Worm (Caenorhabditis elegans) whole organism, L4 larva: ENCODE measurements around the gene F59E11.6.

Source experiments
- F10B5.3 ChIP-seq: sonication (generic microtip); optimal IDR thresholded peaks from 2 replicates; lab custom pipeline; 2016; ENCODE audit warnings: mild to moderate bottlenecking, missing genetic modification characterization, missing compliant biosample characterization
- F44E2.7 ChIP-seq: fragments of 200-800 bp; sonication (Bioruptor generic); IDR thresholded peaks from 2 replicates; pipeline ENCODE4 v2.1.2; 2022; ENCODE audit warnings: missing genetic modification characterization, missing compliant biosample characterization
- F49E8.2 ChIP-seq: sonication (generic microtip); optimal IDR thresholded peaks from 2 replicates; lab custom pipeline; 2016; ENCODE audit warnings: missing compliant biosample characterization, mild to moderate bottlenecking, missing genetic modification characterization, borderline replicate concordance
- R02D3.7 ChIP-seq: fragments of 150-350 bp; sonication (generic microtip); optimal IDR thresholded peaks from 3 replicates; lab custom pipeline; 2014; ENCODE audit warnings: missing biosample characterization, missing genetic modification characterization
- T26A8.4 ChIP-seq: fragments of 200-800 bp; sonication (Bioruptor generic); IDR thresholded peaks from 2 replicates; pipeline ENCODE4 v1.3.6; 2022; ENCODE audit warnings: missing genetic modification characterization, missing compliant biosample characterization
- Y105C5A.15 ChIP-seq: fragments of 200-800 bp; sonication (Bioruptor generic); IDR thresholded peaks from 2 replicates; pipeline ENCODE4 v1.3.6; 2022; ENCODE audit warnings: missing genetic modification characterization, missing compliant biosample characterization
- Y75B8A.6 ChIP-seq: fragments of 200-800 bp; sonication (Bioruptor generic); IDR thresholded peaks from 2 replicates; pipeline ENCODE4 v1.3.6; 2022; ENCODE audit warnings: missing genetic modification reagents, missing genetic modification characterization, missing compliant biosample characterization
- ZK337.2 ChIP-seq: fragments of 200-800 bp; sonication (Bioruptor generic); IDR thresholded peaks from 2 replicates; pipeline ENCODE4 v1.3.6; 2022; ENCODE audit warnings: missing genetic modification reagents, missing genetic modification characterization, missing compliant biosample characterization
- ZK546.5 ChIP-seq, 2 experiments: sonication (generic microtip); optimal IDR thresholded peaks; 2 replicates each; lab custom pipeline; 2017; ENCODE audit warnings: missing biosample characterization in 2 of 2, missing genetic modification characterization in 2 of 2
- aly-2 ChIP-seq: sonication (generic microtip); optimal IDR thresholded peaks from 2 replicates; lab custom pipeline; 2018; ENCODE audit warnings: missing biosample characterization, missing genetic modification characterization
- attf-4 ChIP-seq: sonication (generic microtip); optimal IDR thresholded peaks from 3 replicates; lab custom pipeline; 2017; ENCODE audit warnings: missing biosample characterization, missing genetic modification characterization
- ceh-44 ChIP-seq: fragments of 200-800 bp; sonication (Bioruptor generic); IDR thresholded peaks from 2 replicates; pipeline ENCODE4 v1.3.6; 2022; ENCODE audit warnings: missing genetic modification reagents, missing genetic modification characterization, missing compliant biosample characterization
- cey-2 ChIP-seq: sonication (generic microtip); optimal IDR thresholded peaks from 3 replicates; lab custom pipeline; 2017; ENCODE audit warnings: missing genetic modification characterization, mild to moderate bottlenecking, missing compliant biosample characterization, antibody characterized with exemption, borderline replicate concordance; ENCODE audit not compliant: insufficient read depth
- daf-16 ChIP-seq, 3 experiments: sonication (generic microtip); optimal IDR thresholded peaks; 2 replicates each; lab custom pipeline; 2016 to 2017; ENCODE audit warnings: missing genetic modification characterization in 3 of 3, missing genetic modification reagents in 3 of 3, mild to moderate bottlenecking in 2 of 3, missing compliant biosample characterization in 2 of 3, missing biosample characterization in 1 of 3, moderate library complexity in 1 of 3
- duxl-1 ChIP-seq: sonication (generic microtip); optimal IDR thresholded peaks from 2 replicates; lab custom pipeline; 2016; ENCODE audit warnings: mild to moderate bottlenecking, missing genetic modification characterization, moderate library complexity, missing compliant biosample characterization; ENCODE audit not compliant: poor library complexity
- dve-1 ChIP-seq: sonication (generic microtip); optimal IDR thresholded peaks from 2 replicates; lab custom pipeline; 2017; ENCODE audit warnings: antibody characterized with exemption, mild to moderate bottlenecking, missing genetic modification characterization, missing compliant biosample characterization; ENCODE audit not compliant: insufficient read depth
- hif-1 ChIP-seq, 2 experiments: sonication (generic microtip); optimal IDR thresholded peaks; 2 replicates each; lab custom pipeline; 2016 to 2017; ENCODE audit warnings: missing compliant biosample characterization in 2 of 2, missing genetic modification characterization in 2 of 2, missing genetic modification reagents in 2 of 2, missing genotype in 2 of 2, mild to moderate bottlenecking in 1 of 2
- lin-15B ChIP-seq: fragments of 150-350 bp; sonication (generic microtip); optimal IDR thresholded peaks from 3 replicates; lab custom pipeline; 2014; ENCODE audit warnings: missing biosample characterization, missing genetic modification characterization
- lin-38 ChIP-seq: fragments of 200-800 bp; sonication (Bioruptor generic); IDR thresholded peaks from 2 replicates; pipeline ENCODE4 v1.3.6; 2022; ENCODE audit warnings: missing genetic modification reagents, missing genetic modification characterization, missing compliant biosample characterization
- mxl-2 ChIP-seq: fragments of 200-800 bp; sonication (Bioruptor generic); conservative IDR thresholded peaks from 2 replicates; pipeline ENCODE4 v1.3.6; 2022; ENCODE audit warnings: missing genetic modification reagents, missing genetic modification characterization, missing compliant biosample characterization
- nhr-11 ChIP-seq: fragments of 150-350 bp; optimal IDR thresholded peaks from 2 replicates; lab custom pipeline; 2014; ENCODE audit warnings: missing biosample characterization, missing genetic modification characterization
- nhr-25 ChIP-seq: sonication (generic microtip); optimal IDR thresholded peaks from 2 replicates; lab custom pipeline; 2017; ENCODE audit warnings: missing genetic modification characterization, mild to moderate bottlenecking, missing compliant biosample characterization, antibody characterized with exemption, moderate library complexity, borderline replicate concordance; ENCODE audit not compliant: insufficient read depth
- nhr-48 ChIP-seq: sonication (generic microtip); optimal IDR thresholded peaks from 2 replicates; lab custom pipeline; 2016; ENCODE audit warnings: mild to moderate bottlenecking, missing genetic modification characterization, missing compliant biosample characterization
- nhr-77 ChIP-seq: fragments of 150-350 bp; optimal IDR thresholded peaks from 2 replicates; lab custom pipeline; 2014; ENCODE audit warnings: missing biosample characterization, missing genetic modification characterization
- pha-4 ChIP-seq, 2 experiments: fragments of 150-350 bp in 1 of 2; fragments of 200-800 bp in 1 of 2; sonication (Bioruptor generic) in 1 of 2; IDR thresholded peaks in 1 of 2; optimal IDR thresholded peaks in 1 of 2; 2 replicates each; pipeline versions ENCODE4 v1.3.6 to Lab custom; 2014 to 2022; ENCODE audit warnings: missing genetic modification characterization in 2 of 2, missing genetic modification reagents in 2 of 2, missing biosample characterization in 1 of 2, missing compliant biosample characterization in 1 of 2
- pqm-1 ChIP-seq: sonication (generic microtip); optimal IDR thresholded peaks from 2 replicates; lab custom pipeline; 2017; ENCODE audit warnings: missing biosample characterization, missing genetic modification characterization
- sdz-12 ChIP-seq: fragments of 200-800 bp; sonication (Bioruptor generic); optimal IDR thresholded peaks from 2 replicates; lab custom pipeline; 2018; ENCODE audit warnings: mild to moderate bottlenecking, missing genetic modification characterization, missing compliant biosample characterization
- spr-1 ChIP-seq: sonication (generic microtip); optimal IDR thresholded peaks from 2 replicates; lab custom pipeline; 2016; ENCODE audit warnings: mild to moderate bottlenecking, missing genetic modification characterization, missing compliant biosample characterization
- spr-3 ChIP-seq: fragments of 200-800 bp; sonication (Bioruptor generic); optimal IDR thresholded peaks from 2 replicates; lab custom pipeline; 2018; ENCODE audit warnings: mild to moderate bottlenecking, missing genetic modification characterization, missing compliant biosample characterization
- unc-62 ChIP-seq, 3 experiments: fragments of 150-350 bp in 1 of 3; sonication (generic microtip); optimal IDR thresholded peaks in 2 of 3; peaks in 1 of 3; 1 replicate in 1 of 3; 2 replicates in 2 of 3; lab custom pipeline; 2014 to 2017; ENCODE audit warnings: missing biosample characterization in 3 of 3, missing genetic modification characterization in 3 of 3, missing genetic modification reagents in 3 of 3, missing genotype in 1 of 3
- zag-1 ChIP-seq: fragments of 150-350 bp; optimal IDR thresholded peaks from 2 replicates; lab custom pipeline; 2014; ENCODE audit warnings: missing biosample characterization, missing genetic modification characterization
- zip-11 ChIP-seq: fragments of 200-800 bp; sonication (Bioruptor generic); IDR thresholded peaks from 2 replicates; pipeline ENCODE4 v1.3.6; 2022; ENCODE audit warnings: missing genetic modification characterization, missing compliant biosample characterization

Gene F59E11.6

ce11 chrV:9018871-9019270 is 27.3 kb downstream of the F59E11.6 start:
- peak in 1 of 2 experiments; percentile 97 for TF ChIP-seq unc-62 (GFP tag; optimal IDR thresholded peaks at IDR 0.05 in 1 of 2; lab: Kevin White, UChicago)
- no peak for TF ChIP-seq unc-62 (tag; optimal IDR thresholded peaks at IDR 0.05; lab: Kevin White, UChicago)
- no peak for TF ChIP-seq duxl-1 (tag; lab: Kevin White, UChicago)
- TF ChIP-seq, all 104 proteins: peak for 1

- no peak for TF ChIP-seq sdz-12 (GFP tag; lab: Kevin White, UChicago)
- no peak for TF ChIP-seq daf-16 (GFP tag; optimal IDR thresholded peaks at IDR 0.05; lab: Kevin White, UChicago)
- no peak for TF ChIP-seq daf-16 (tag; optimal IDR thresholded peaks at IDR 0.05; lab: Kevin White, UChicago)
- TF ChIP-seq mxl-2 (GFP tag; lab: Robert Waterston, UW), result no peak
- TF ChIP-seq zag-1, result no peak
- TF ChIP-seq F49E8.2 (tag; lab: Kevin White, UChicago), result no peak
- TF ChIP-seq spr-3 (GFP tag; lab: Kevin White, UChicago), result no peak
- no peak for TF ChIP-seq zip-11
- TF ChIP-seq nhr-48 (tag; lab: Kevin White, UChicago), result no peak
- TF ChIP-seq Y75B8A.6 (GFP tag; lab: Robert Waterston, UW), result no peak
- TF ChIP-seq attf-4, result no peak
- no peak for TF ChIP-seq Y105C5A.15 (GFP tag; lab: Robert Waterston, UW)
- TF ChIP-seq pqm-1 (tag; lab: Kevin White, UChicago), result no peak
- no peak for TF ChIP-seq F44E2.7
- no peak for TF ChIP-seq pha-4 (GFP tag; IDR thresholded peaks at IDR 0.05; lab: Robert Waterston, UW)
- no peak for TF ChIP-seq pha-4 (tag; optimal IDR thresholded peaks at IDR 0.05; lab: Kevin White, UChicago)
- TF ChIP-seq T26A8.4 (GFP tag; lab: Robert Waterston, UW), result no peak
- no peak for TF ChIP-seq ZK546.5 (tag; optimal IDR thresholded peaks at IDR 0.05; lab: Kevin White, UChicago)
- no peak for TF ChIP-seq ceh-44 (GFP tag; lab: Robert Waterston, UW)
- TF ChIP-seq R02D3.7 (tag; lab: Kevin White, UChicago), result no peak
Measured at ce11 chrV:9022078-9022477, 30.5 kb downstream of the F59E11.6 start, which contains the start of gene oac-41. Gene oac-41, minus strand, starts transcription at chrV:9022178.

ce11 chrV:9024713-9025112 is 33.1 kb downstream of the F59E11.6 start, which contains the start of gene bus-1:
Gene bus-1, minus strand, starts transcription at chrV:9024813.
- peak in 1 of 2 experiments; percentile 58 for TF ChIP-seq unc-62 (GFP tag; optimal IDR thresholded peaks at IDR 0.05 in 1 of 2; lab: Kevin White, UChicago)
- no peak for TF ChIP-seq unc-62 (tag; optimal IDR thresholded peaks at IDR 0.05; lab: Kevin White, UChicago)
- TF ChIP-seq cey-2 (tag; lab: Kevin White, UChicago), result no peak

ce11 chrV:9030248-9030647 is 38.7 kb downstream of the F59E11.6 start, which contains the start of gene C25E10.5:
Gene C25E10.5, plus strand, starts transcription at chrV:9030548.
- TF ChIP-seq unc-62 (GFP tag; optimal IDR thresholded peaks at IDR 0.05 in 1 of 2; lab: Kevin White, UChicago) (no peak), unc-62 (tag; optimal IDR thresholded peaks at IDR 0.05; lab: Kevin White, UChicago) (no peak), spr-1 (tag; lab: Kevin White, UChicago) (no peak), nhr-77 (tag; lab: Kevin White, UChicago) (no peak), F10B5.3 (tag; lab: Kevin White, UChicago) (no peak), ZK337.2 (no peak), nhr-25 (tag; lab: Kevin White, UChicago) (no peak), T26A8.4 (GFP tag; lab: Robert Waterston, UW) (no peak), nhr-11 (tag; lab: Kevin White, UChicago) (no peak), aly-2 (tag; lab: Kevin White, UChicago) (no peak), hif-1 (tag; optimal IDR thresholded peaks at IDR 0.05; lab: Kevin White, UChicago) (no peak), lin-15B (tag; lab: Kevin White, UChicago) (no peak), lin-38 (no peak), dve-1 (tag; lab: Kevin White, UChicago) (no peak)
